Fruit fly (Drosophila melanogaster) whole organism, embryonic: ENCODE measurements around the gene CG3337.

Experiments
- Abd-B ChIP-seq: fragments of 200-800 bp; sonication (Bioruptor generic); optimal IDR thresholded peaks from 2 replicates; lab custom pipeline; 2018; ENCODE audit warnings: missing biosample characterization, mild to moderate bottlenecking, missing genetic modification characterization, moderate library complexity
- Asciz ChIP-seq: fragments of 200-800 bp; sonication (Bioruptor generic); optimal IDR thresholded peaks from 2 replicates; lab custom pipeline; 2017; ENCODE audit warnings: missing biosample characterization, mild to moderate bottlenecking, missing genetic modification characterization, missing genetic modification reagents
- Bdp1 ChIP-seq: fragments of 200-800 bp; sonication (Bioruptor generic); optimal IDR thresholded peaks from 3 replicates; lab custom pipeline; 2016; ENCODE audit warnings: missing biosample characterization, missing genetic modification characterization
- CG1024 ChIP-seq: fragments of 200-800 bp; sonication (Bioruptor generic); IDR thresholded peaks from 2 replicates; pipeline ENCODE4 v1.3.6; 2022; ENCODE audit warnings: missing biosample characterization, missing genetic modification characterization
- CG11456 ChIP-seq: fragments of 200-800 bp; sonication (Bioruptor generic); IDR thresholded peaks from 3 replicates; pipeline ENCODE4 v1.3.6; 2022; ENCODE audit warnings: missing biosample characterization, missing genetic modification characterization
- CG12236 ChIP-seq: fragments of 200-800 bp; sonication (Bioruptor generic); optimal IDR thresholded peaks from 2 replicates; lab custom pipeline; 2016; ENCODE audit warnings: missing biosample characterization, missing genetic modification characterization
- CG12659 ChIP-seq: fragments of 200-800 bp; sonication (Bioruptor generic); optimal IDR thresholded peaks from 3 replicates; lab custom pipeline; 2017; ENCODE audit warnings: mild to moderate bottlenecking, missing biosample characterization, missing genetic modification reagents, missing genetic modification characterization
- CG12769 ChIP-seq: fragments of 200-800 bp; sonication (Bioruptor generic); optimal IDR thresholded peaks from 2 replicates; lab custom pipeline; 2019; ENCODE audit warnings: missing biosample characterization, mild to moderate bottlenecking, missing genetic modification characterization, moderate library complexity
- CG12942 ChIP-seq: fragments of 200-800 bp; sonication (Bioruptor generic); optimal IDR thresholded peaks from 3 replicates; lab custom pipeline; 2016; ENCODE audit warnings: missing biosample characterization, missing genetic modification characterization
- CG13296 ChIP-seq: fragments of 200-800 bp; sonication (Bioruptor generic); optimal IDR thresholded peaks from 3 replicates; lab custom pipeline; 2018; ENCODE audit warnings: missing biosample characterization, mild to moderate bottlenecking, missing genetic modification characterization
- CG14965 ChIP-seq: fragments of 200-800 bp; sonication (Bioruptor generic); optimal IDR thresholded peaks from 2 replicates; lab custom pipeline; 2016; ENCODE audit warnings: missing biosample characterization, missing genetic modification characterization, borderline replicate concordance
- CG15011 ChIP-seq: fragments of 200-800 bp; sonication (Bioruptor generic); optimal IDR thresholded peaks from 3 replicates; lab custom pipeline; 2018; ENCODE audit warnings: missing biosample characterization, mild to moderate bottlenecking, missing genetic modification characterization
- CG18764 ChIP-seq: fragments of 200-800 bp; sonication (Bioruptor generic); optimal IDR thresholded peaks from 3 replicates; lab custom pipeline; 2016; ENCODE audit warnings: missing biosample characterization, missing genetic modification characterization
- CG2120 ChIP-seq: fragments of 200-800 bp; sonication (Bioruptor generic); optimal IDR thresholded peaks from 3 replicates; lab custom pipeline; 2016; ENCODE audit warnings: missing biosample characterization, missing genetic modification characterization
- CG2712 ChIP-seq: fragments of 200-800 bp; optimal IDR thresholded peaks from 3 replicates; lab custom pipeline; 2019; ENCODE audit warnings: missing biosample characterization, mild to moderate bottlenecking, missing genetic modification characterization, moderate library complexity
- CG31224 ChIP-seq: fragments of 200-800 bp; sonication (Bioruptor generic); IDR thresholded peaks from 2 replicates; pipeline ENCODE4 v1.3.6; 2022; ENCODE audit warnings: missing biosample characterization, missing genetic modification characterization
- CG4282 ChIP-seq: fragments of 200-800 bp; sonication (Bioruptor generic); optimal IDR thresholded peaks from 2 replicates; lab custom pipeline; 2016; ENCODE audit warnings: missing biosample characterization, missing genetic modification characterization
- CG6272 ChIP-seq: fragments of 200-800 bp; sonication (Bioruptor generic); IDR thresholded peaks from 2 replicates; pipeline ENCODE4 v1.3.6; 2022; ENCODE audit warnings: missing biosample characterization, missing genetic modification characterization
- CG6683 ChIP-seq: fragments of 200-800 bp; sonication (Bioruptor generic); optimal IDR thresholded peaks from 2 replicates; lab custom pipeline; 2017; ENCODE audit warnings: missing biosample characterization, mild to moderate bottlenecking, missing genetic modification characterization, missing genetic modification reagents
- CG7271 ChIP-seq: fragments of 200-800 bp; sonication (Bioruptor generic); optimal IDR thresholded peaks from 2 replicates; lab custom pipeline; 2018; ENCODE audit warnings: missing biosample characterization, mild to moderate bottlenecking, missing genetic modification characterization, moderate library complexity
- CG8281 ChIP-seq: fragments of 200-800 bp; sonication (Bioruptor generic); optimal IDR thresholded peaks from 2 replicates; lab custom pipeline; 2018; ENCODE audit warnings: missing biosample characterization, mild to moderate bottlenecking, missing genetic modification characterization, moderate library complexity
- CG8478 ChIP-seq: fragments of >200 bp; optimal IDR thresholded peaks from 2 replicates; lab custom pipeline; 2018
- CG9876 ChIP-seq: fragments of 200-800 bp; sonication (Bioruptor generic); optimal IDR thresholded peaks from 2 replicates; lab custom pipeline; 2016; ENCODE audit warnings: missing biosample characterization, missing genetic modification characterization
- Camta ChIP-seq: fragments of 200-800 bp; sonication (Bioruptor generic); optimal IDR thresholded peaks from 2 replicates; lab custom pipeline; 2016; ENCODE audit warnings: missing biosample characterization, missing genetic modification characterization
- CkIIα-i1 ChIP-seq: fragments of 200-800 bp; sonication (Bioruptor generic); IDR thresholded peaks from 2 replicates; pipeline ENCODE4 v1.3.6; 2022; ENCODE audit warnings: missing biosample characterization, missing genetic modification characterization
- D19B ChIP-seq: fragments of 200-800 bp; sonication (Bioruptor generic); optimal IDR thresholded peaks from 2 replicates; lab custom pipeline; 2017; ENCODE audit warnings: missing biosample characterization, mild to moderate bottlenecking, missing genetic modification characterization
- GATAe ChIP-seq: fragments of 200-800 bp; sonication (Bioruptor generic); conservative IDR thresholded peaks from 2 replicates; pipeline ENCODE4 v1.3.6; 2022; ENCODE audit warnings: missing biosample characterization, missing genetic modification characterization
- NC2α ChIP-seq: fragments of 200-800 bp; sonication (Bioruptor generic); optimal IDR thresholded peaks from 2 replicates; lab custom pipeline; 2016; ENCODE audit warnings: missing biosample characterization, missing genetic modification characterization
- Oli ChIP-seq: fragments of 200-800 bp; sonication (Bioruptor generic); optimal IDR thresholded peaks from 2 replicates; lab custom pipeline; 2018; ENCODE audit warnings: missing biosample characterization, mild to moderate bottlenecking, missing genetic modification characterization, moderate library complexity
- Stat92E ChIP-seq, 3 experiments: fragments of >200 bp in 2 of 3; fragments of 200-800 bp in 1 of 3; sonication (Bioruptor generic) in 1 of 3; optimal IDR thresholded peaks; 2 replicates each; lab custom pipeline; 2017 to 2019; ENCODE audit warnings: missing biosample characterization in 3 of 3, missing genetic modification characterization in 3 of 3, mild to moderate bottlenecking in 1 of 3, moderate library complexity in 1 of 3
- Xrp1 ChIP-seq: fragments of 200-800 bp; sonication (Bioruptor generic); IDR thresholded peaks from 2 replicates; pipeline ENCODE4 v1.3.6; 2022; ENCODE audit warnings: missing biosample characterization, missing genetic modification characterization
- YL-1 ChIP-seq: fragments of 200-800 bp; sonication (Bioruptor generic); optimal IDR thresholded peaks from 3 replicates; lab custom pipeline; 2017; ENCODE audit warnings: missing biosample characterization, mild to moderate bottlenecking, missing genetic modification characterization
- ac ChIP-seq: fragments of 200-800 bp; sonication (Bioruptor generic); optimal IDR thresholded peaks from 3 replicates; lab custom pipeline; 2017; ENCODE audit warnings: missing biosample characterization, mild to moderate bottlenecking, missing genetic modification characterization
- aop ChIP-seq: fragments of 200-800 bp; sonication (Bioruptor generic); IDR thresholded peaks from 2 replicates; pipeline ENCODE4 v1.3.6; 2022; ENCODE audit warnings: missing biosample characterization, missing genetic modification characterization
- ap ChIP-seq: fragments of 200-800 bp; sonication (Bioruptor generic); IDR thresholded peaks from 2 replicates; pipeline ENCODE4 v1.3.6; 2022; ENCODE audit warnings: missing biosample characterization, missing genetic modification characterization
- bab2 ChIP-seq: fragments of 200-800 bp; sonication (Bioruptor generic); optimal IDR thresholded peaks from 2 replicates; lab custom pipeline; 2016; ENCODE audit warnings: missing biosample characterization, missing genetic modification characterization
- btn ChIP-seq: fragments of 200-800 bp; sonication (Bioruptor generic); optimal IDR thresholded peaks from 2 replicates; lab custom pipeline; 2016; ENCODE audit warnings: missing biosample characterization, missing genetic modification characterization
- crol ChIP-seq: fragments of 200-800 bp; sonication (Bioruptor generic); IDR thresholded peaks from 2 replicates; pipeline ENCODE4 v1.3.6; 2022; ENCODE audit warnings: missing biosample characterization, missing genetic modification characterization
- en ChIP-seq: fragments of 200-800 bp; sonication (Bioruptor generic); optimal IDR thresholded peaks from 2 replicates; lab custom pipeline; 2016; ENCODE audit warnings: missing biosample characterization, missing genetic modification characterization
- fd102C ChIP-seq: fragments of 200-800 bp; sonication (Bioruptor generic); optimal IDR thresholded peaks from 2 replicates; lab custom pipeline; 2018; ENCODE audit warnings: missing biosample characterization, mild to moderate bottlenecking, missing genetic modification characterization, moderate library complexity
- ftz-f1 ChIP-seq: fragments of 200-800 bp; sonication (Bioruptor generic); optimal IDR thresholded peaks from 2 replicates; lab custom pipeline; 2016; ENCODE audit warnings: missing biosample characterization, missing genetic modification characterization
- gfzf ChIP-seq: fragments of 200-800 bp; sonication (Bioruptor generic); optimal IDR thresholded peaks from 2 replicates; lab custom pipeline; 2016; ENCODE audit warnings: missing biosample characterization, mild to moderate bottlenecking, missing genetic modification characterization, moderate library complexity
- maf-S ChIP-seq: fragments of 200-800 bp; sonication (Bioruptor generic); optimal IDR thresholded peaks from 2 replicates; lab custom pipeline; 2016; ENCODE audit warnings: missing biosample characterization, missing genetic modification characterization
- nau ChIP-seq: fragments of 200-800 bp; sonication (Bioruptor generic); optimal IDR thresholded peaks from 3 replicates; lab custom pipeline; 2017; ENCODE audit warnings: missing biosample characterization, mild to moderate bottlenecking, missing genetic modification characterization, missing genetic modification reagents
- pho ChIP-seq: fragments of 200-800 bp; sonication (Bioruptor generic); optimal IDR thresholded peaks from 2 replicates; lab custom pipeline; 2016; ENCODE audit warnings: missing biosample characterization, missing genetic modification characterization
- sisA ChIP-seq: fragments of 200-800 bp; sonication (Bioruptor generic); IDR thresholded peaks from 2 replicates; pipeline ENCODE4 v1.3.6; 2022; ENCODE audit warnings: missing biosample characterization, missing genetic modification characterization
- sr ChIP-seq: fragments of 200-800 bp; sonication (Bioruptor generic); IDR thresholded peaks from 3 replicates; pipeline ENCODE4 v1.3.6; 2022; ENCODE audit warnings: missing biosample characterization, missing genetic modification characterization
- tin ChIP-seq: fragments of 200-800 bp; sonication (Bioruptor generic); optimal IDR thresholded peaks from 3 replicates; lab custom pipeline; 2016; ENCODE audit warnings: missing biosample characterization, missing genetic modification characterization
- tup ChIP-seq: fragments of 200-800 bp; sonication (Bioruptor generic); optimal IDR thresholded peaks from 2 replicates; lab custom pipeline; 2016; ENCODE audit warnings: missing biosample characterization, mild to moderate bottlenecking, missing genetic modification characterization, moderate library complexity
- tx ChIP-seq: fragments of 200-800 bp; sonication (Bioruptor generic); optimal IDR thresholded peaks from 2 replicates; lab custom pipeline; 2016; ENCODE audit warnings: missing biosample characterization, missing genetic modification characterization
- wdn ChIP-seq: fragments of 200-800 bp; sonication (Bioruptor generic); IDR thresholded peaks from 2 replicates; pipeline ENCODE4 v1.3.6; 2022; ENCODE audit warnings: missing biosample characterization, missing genetic modification characterization
- zf30C ChIP-seq: fragments of 200-800 bp; sonication (Bioruptor generic); optimal IDR thresholded peaks from 3 replicates; lab custom pipeline; 2018; ENCODE audit warnings: missing biosample characterization, mild to moderate bottlenecking, missing genetic modification characterization

CG3337 gene

DNA sequence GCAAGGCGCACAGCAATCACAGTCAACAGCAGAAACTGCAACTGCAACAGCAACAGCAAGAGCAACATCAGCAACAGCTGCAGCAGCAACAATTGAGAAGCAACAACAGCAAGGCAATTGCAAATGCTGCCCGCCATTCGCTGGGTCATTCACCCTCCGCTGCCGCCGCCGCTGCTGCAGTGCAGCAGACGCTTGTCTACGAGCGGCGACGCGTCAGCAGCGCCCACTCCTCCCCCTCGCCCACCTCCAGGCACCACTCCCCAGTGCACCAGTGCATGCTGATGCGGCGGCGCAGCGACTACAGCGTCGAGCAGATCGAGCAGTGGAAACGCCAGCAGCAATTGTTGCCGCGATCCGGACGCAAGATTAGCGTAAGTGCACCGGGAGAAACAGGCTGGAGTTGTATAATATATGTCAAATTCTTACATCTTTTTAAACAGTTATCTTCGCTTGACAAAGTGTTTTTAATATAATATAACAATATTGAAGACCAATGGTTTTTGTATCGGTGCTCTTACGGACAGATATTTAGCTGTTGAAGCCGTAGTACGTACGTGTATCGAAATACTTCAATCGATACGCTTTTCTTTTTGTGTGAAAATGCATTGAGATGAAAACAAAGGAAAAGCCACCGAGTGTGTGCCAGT, 17.6 kb downstream of the CG3337 start (continued):
- TF ChIP-seq ftz-f1 (GFP tag; lab: Kevin White, UChicago) (no peak), CG12236 (GFP tag; lab: Kevin White, UChicago) (no peak), CG9876 (GFP tag; lab: Kevin White, UChicago) (no peak), gfzf (GFP tag; lab: Kevin White, UChicago) (no peak), tin (GFP tag; lab: Kevin White, UChicago) (peak; percentile 15), CG14965 (GFP tag; lab: Kevin White, UChicago) (no peak), tup (GFP tag; lab: Kevin White, UChicago) (peak; percentile 9), Stat92E (GFP tag; optimal IDR thresholded peaks at IDR 0.05; lab: Kevin White, UChicago) (no peak), CG31224 (GFP tag; lab: Robert Waterston, UW) (no peak), YL-1 (no peak), CG1024 (GFP tag; lab: Robert Waterston, UW) (no peak), aop (GFP tag; lab: Robert Waterston, UW) (no peak), Bdp1 (GFP tag; lab: Kevin White, UChicago) (no peak), btn (GFP tag; lab: Kevin White, UChicago) (no peak), bab2 (no peak), CG6272 (GFP tag; lab: Robert Waterston, UW) (no peak), maf-S (no peak), pho (GFP tag; lab: Kevin White, UChicago) (no peak), CG2712 (tag; lab: Kevin White, UChicago) (no peak), CkIIα-i1 (GFP tag; lab: Robert Waterston, UW) (no peak), sr (GFP tag; lab: Robert Waterston, UW) (no peak), CG12659 (GFP tag; lab: Kevin White, UChicago) (peak; percentile 24), CG8478 (lab: Kevin White, UChicago) (no peak), Abd-B (GFP tag; lab: Kevin White, UChicago) (no peak), CG18764 (GFP tag; lab: Kevin White, UChicago) (no peak), tx (GFP tag; lab: Kevin White, UChicago) (no peak), Asciz (no peak), D19B (GFP tag; lab: Kevin White, UChicago) (no peak), CG12769 (tag; lab: Kevin White, UChicago) (no peak), CG8281 (tag; lab: Kevin White, UChicago) (peak; percentile 5), CG11456 (GFP tag; lab: Robert Waterston, UW) (no peak), Xrp1 (peak; percentile 55; the same call in 1 of the 2 replicates), CG13296 (GFP tag; lab: Kevin White, UChicago) (no peak), en (no peak), Oli (peak; percentile 49), NC2α (GFP tag; lab: Kevin White, UChicago) (no peak), fd102C (GFP tag; lab: Kevin White, UChicago) (no peak), Camta (GFP tag; lab: Kevin White, UChicago) (no peak), CG7271 (tag; lab: Kevin White, UChicago) (no peak), GATAe (GFP tag; lab: Robert Waterston, UW) (no peak), wdn (GFP tag; lab: Robert Waterston, UW) (no peak), zf30C (GFP tag; lab: Kevin White, UChicago) (peak; percentile 37), CG2120 (no peak), ap (peak; percentile 49), sisA (peak; percentile 57), crol (GFP tag; lab: Robert Waterston, UW) (peak; percentile 79), ac (GFP tag; lab: Kevin White, UChicago) (no peak), nau (GFP tag; lab: Kevin White, UChicago) (peak; percentile 58), CG6683 (GFP tag; lab: Kevin White, UChicago) (no peak), CG12942 (GFP tag; lab: Kevin White, UChicago) (no peak), CG4282 (GFP tag; lab: Kevin White, UChicago) (no peak), CG15011 (GFP tag; lab: Kevin White, UChicago) (no peak)
